Fruit fly (Drosophila melanogaster) S2 (cell line): Measurements from ENCODE around the gene CG13311.

ENCODE experiments used
- CG8478 ChIP-seq: fragments of >200 bp; optimal IDR thresholded peaks from 2 replicates; lab custom pipeline; 2018
- CTCF ChIP-seq, 2 experiments: fragments of >200 bp; optimal IDR thresholded peaks; 2 replicates each; lab custom pipeline; 2018

Gene CG13311

dm6 chr3L:8802064-8802463 lies at the start of gene CG13311, which contains the start of gene CG34426:
CG13311 (minus strand) TSS chr3L:8802164.
CG34426 (plus strand) TSS chr3L:8802463.
- TF ChIP-seq CTCF (optimal IDR thresholded peaks at IDR 0.05; lab: Kevin White, UChicago), result no peak
- TF ChIP-seq CG8478 (lab: Kevin White, UChicago), result no peak

dm6 chr3L:8850784-8851704 lies 49.1 kb upstream of the CG13311 start:
- TF ChIP-seq CTCF (optimal IDR thresholded peaks at IDR 0.05; lab: Kevin White, UChicago) (no peak), CG8478 (lab: Kevin White, UChicago) (no peak)

- TF ChIP-seq CG8478 (lab: Kevin White, UChicago), result no peak
- no peak for TF ChIP-seq CTCF (optimal IDR thresholded peaks at IDR 0.05; lab: Kevin White, UChicago)
Measured at dm6 chr3L:8849817-8850216, 47.9 kb upstream of the CG13311 start.

dm6 chr3L:8842359-8842758 lies 40.4 kb upstream of the CG13311 start:
- TF ChIP-seq CTCF (optimal IDR thresholded peaks at IDR 0.05; lab: Kevin White, UChicago), result no peak

- TF ChIP-seq CTCF (optimal IDR thresholded peaks at IDR 0.05; lab: Kevin White, UChicago) (no peak), CG8478 (lab: Kevin White, UChicago) (no peak)
Measured at dm6 chr3L:8841757-8842156, 39.8 kb upstream of the CG13311 start.

- no peak for TF ChIP-seq CG8478 (lab: Kevin White, UChicago)
- no peak for TF ChIP-seq CTCF (optimal IDR thresholded peaks at IDR 0.05; lab: Kevin White, UChicago)
Measured at dm6 chr3L:8839563-8840425, 37.8 kb upstream of the CG13311 start.

- TF ChIP-seq CTCF (optimal IDR thresholded peaks at IDR 0.05; lab: Kevin White, UChicago) (no peak), CG8478 (lab: Kevin White, UChicago) (no peak)
Measured at dm6 chr3L:8839130-8839529, 37.2 kb upstream of the CG13311 start.

dm6 chr3L:8836162-8836561 lies 34.2 kb upstream of the CG13311 start, which contains the start of gene CG32026:
CG32026 (plus strand) TSS chr3L:8836462.
- TF ChIP-seq CTCF (optimal IDR thresholded peaks at IDR 0.05; lab: Kevin White, UChicago), result no peak
- TF ChIP-seq CG8478 (lab: Kevin White, UChicago), result no peak

dm6 chr3L:8835441-8835840 lies 33.5 kb upstream of the CG13311 start:
- TF ChIP-seq CTCF (optimal IDR thresholded peaks at IDR 0.05; lab: Kevin White, UChicago), result no peak
- no peak for TF ChIP-seq CG8478 (lab: Kevin White, UChicago)

- TF ChIP-seq CG8478 (lab: Kevin White, UChicago) (no peak), CTCF (optimal IDR thresholded peaks at IDR 0.05; lab: Kevin White, UChicago) (no peak)
Measured at dm6 chr3L:8834886-8835285, 32.9 kb upstream of the CG13311 start.

dm6 chr3L:8834486-8834885 lies 32.5 kb upstream of the CG13311 start:
- TF ChIP-seq CTCF (optimal IDR thresholded peaks at IDR 0.05; lab: Kevin White, UChicago) (no peak), CG8478 (lab: Kevin White, UChicago) (no peak)

dm6 chr3L:8833467-8833802 lies 31.5 kb upstream of the CG13311 start:
- TF ChIP-seq CTCF (optimal IDR thresholded peaks at IDR 0.05; lab: Kevin White, UChicago) (no peak), CG8478 (lab: Kevin White, UChicago) (no peak)

dm6 chr3L:8832737-8833466 lies 30.9 kb upstream of the CG13311 start:
- TF ChIP-seq CTCF (optimal IDR thresholded peaks at IDR 0.05; lab: Kevin White, UChicago), result no peak

- TF ChIP-seq CTCF (optimal IDR thresholded peaks at IDR 0.05; lab: Kevin White, UChicago), result no peak
- no peak for TF ChIP-seq CG8478 (lab: Kevin White, UChicago)
Measured at dm6 chr3L:8830954-8831353, 29.0 kb upstream of the CG13311 start.
